Fruit fly (Drosophila melanogaster): ENCODE data around the gene fz2.

The fz2 gene

dm6 chr3L:19187478-19187877, 47.7 kb downstream of the fz2 start (continued):
- TF ChIP-seq so (GFP tag; IDR thresholded peaks at IDR 0.05) (peak; percentile 38; the same call in 1 of the 3 replicates), CG12744 (GFP tag; optimal IDR thresholded peaks at IDR 0.05) (no peak), vvl (GFP tag; IDR thresholded peaks at IDR 0.05) (no peak), schlank (tag; optimal IDR thresholded peaks at IDR 0.05) (no peak), CG15696 (tag; optimal IDR thresholded peaks at IDR 0.05) (no peak), nmo (GFP tag; optimal IDR thresholded peaks at IDR 0.05) (peak; percentile 45), CG6254 (GFP tag; optimal IDR thresholded peaks at IDR 0.05) (peak; percentile 40), Dek (tag; optimal IDR thresholded peaks at IDR 0.05) (no peak), org-1 (GFP tag; optimal IDR thresholded peaks at IDR 0.05) (peak; percentile 6), croc (GFP tag; conservative IDR thresholded peaks at IDR 0.05) (no peak), Asciz (GFP tag; optimal IDR thresholded peaks at IDR 0.05) (peak; percentile 11), CoRest (tag; optimal IDR thresholded peaks at IDR 0.05) (peak; percentile 21), Oli (tag; optimal IDR thresholded peaks at IDR 0.05) (peak; percentile 14), Deaf1 (tag; optimal IDR thresholded peaks at IDR 0.05) (no peak), CG1603 (tag; optimal IDR thresholded peaks at IDR 0.05) (no peak), CG1792 (GFP tag; optimal IDR thresholded peaks at IDR 0.05) (no peak), jumu (GFP tag; optimal IDR thresholded peaks at IDR 0.05) (no peak), CG11456 (GFP tag; IDR thresholded peaks at IDR 0.05) (no peak), PHDP (tag; optimal IDR thresholded peaks at IDR 0.05) (peak; percentile 10), Gug (GFP tag; IDR thresholded peaks at IDR 0.05) (no peak), CG15269 (tag; optimal IDR thresholded peaks at IDR 0.05) (no peak), Mes4 (GFP tag; optimal IDR thresholded peaks at IDR 0.05) (no peak), Ets65A (GFP tag) (peak; percentile 11), toy (GFP tag; IDR thresholded peaks at IDR 0.05) (no peak), CG5953 (GFP tag; IDR thresholded peaks at IDR 0.05) (no peak), CG17328 (GFP tag; IDR thresholded peaks at IDR 0.05) (no peak), CG2120 (GFP tag; optimal IDR thresholded peaks at IDR 0.05) (no peak), CG15601 (tag; optimal IDR thresholded peaks at IDR 0.05) (peak; percentile 19), Sox102F (GFP tag; optimal IDR thresholded peaks at IDR 0.05) (peak; percentile 29), corto (GFP tag; optimal IDR thresholded peaks at IDR 0.05) (no peak), bsh (GFP tag; optimal IDR thresholded peaks at IDR 0.05) (peak in 1 of 2 experiments; percentile 50), D19A (tag; optimal IDR thresholded peaks at IDR 0.05) (peak; percentile 18), CG1832 (GFP tag; optimal IDR thresholded peaks at IDR 0.05) (no peak), CG2889 (GFP tag; IDR thresholded peaks at IDR 0.05) (no peak), ken (GFP tag; IDR thresholded peaks at IDR 0.05) (no peak), aop (GFP tag; IDR thresholded peaks at IDR 0.05) (no peak), az2 (GFP tag; optimal IDR thresholded peaks at IDR 0.05) (peak; percentile 2), CG4282 (GFP tag; optimal IDR thresholded peaks at IDR 0.05) (no peak)

- TF ChIP-seq org-1 (GFP tag; optimal IDR thresholded peaks at IDR 0.05) (no peak), rib (GFP tag; IDR thresholded peaks at IDR 0.05) (no peak), CG7963 (GFP tag; IDR thresholded peaks at IDR 0.05; ENCODE audit: partially characterized antibody) (no peak), unc-4 (GFP tag; IDR thresholded peaks at IDR 0.05; ENCODE audit: partially characterized antibody) (no peak), grn (GFP tag; optimal IDR thresholded peaks at IDR 0.05) (peak; percentile 96), CG14710 (tag; optimal IDR thresholded peaks at IDR 0.05) (no peak), insv (GFP tag; optimal IDR thresholded peaks at IDR 0.05) (peak in 1 of 2 experiments; percentile 30), trh (GFP tag; optimal IDR thresholded peaks at IDR 0.05) (no peak), CG14014 (GFP tag; IDR thresholded peaks at IDR 0.05) (no peak), Sox102F (GFP tag; optimal IDR thresholded peaks at IDR 0.05) (no peak), fu2 (GFP tag; optimal IDR thresholded peaks at IDR 0.05) (no peak), CG11723 (GFP tag; optimal IDR thresholded peaks at IDR 0.05) (no peak), E2f2 (GFP tag; IDR thresholded peaks at IDR 0.05) (no peak), ranshi (GFP tag; IDR thresholded peaks at IDR 0.05) (no peak), chif (GFP tag; optimal IDR thresholded peaks at IDR 0.05) (no peak), CG8478 (optimal IDR thresholded peaks at IDR 0.05) (no peak), CG12299 (tag; optimal IDR thresholded peaks at IDR 0.05) (no peak)
These were observed 51.0 kb downstream of the fz2 start for dm6 chr3L:19184042-19184743.
